Worm (Caenorhabditis elegans) whole organism, young adult: ENCODE results near the gene C50B8.5.

Experiments used
- C17E4.6 ChIP-seq: fragments of 200-800 bp; sonication (Bioruptor generic); IDR thresholded peaks from 2 replicates; pipeline ENCODE4 v1.3.6; 2022; ENCODE audit warnings: missing genetic modification reagents, missing genetic modification characterization, missing compliant biosample characterization
- D2030.7 ChIP-seq: fragments of 200-800 bp; sonication (Bioruptor generic); IDR thresholded peaks from 2 replicates; pipeline ENCODE4 v1.3.6; 2022; ENCODE audit warnings: missing genetic modification reagents, missing genetic modification characterization, missing compliant biosample characterization
- F33H1.4 ChIP-seq: fragments of 200-800 bp; sonication (Bioruptor generic); IDR thresholded peaks from 2 replicates; pipeline ENCODE4 v1.3.6; 2022; ENCODE audit warnings: missing genetic modification reagents, missing genetic modification characterization, missing compliant biosample characterization
- K11D2.4 ChIP-seq: fragments of 200-800 bp; sonication (Bioruptor generic); IDR thresholded peaks from 2 replicates; pipeline ENCODE4 v1.3.6; 2022; ENCODE audit warnings: missing genetic modification reagents, missing genetic modification characterization, missing compliant biosample characterization
- T07F8.4 ChIP-seq: sonication (generic microtip); optimal IDR thresholded peaks from 2 replicates; lab custom pipeline; 2016; ENCODE audit warnings: mild to moderate bottlenecking, missing genetic modification characterization, moderate library complexity, missing compliant biosample characterization
- T26A5.8 ChIP-seq: sonication (generic microtip); optimal IDR thresholded peaks from 2 replicates; lab custom pipeline; 2016; ENCODE audit warnings: missing genetic modification characterization, missing compliant biosample characterization
- Y53G8AR.9 ChIP-seq: fragments of 200-800 bp; sonication (Bioruptor generic); conservative IDR thresholded peaks from 2 replicates; pipeline ENCODE4 v1.3.6; 2022; ENCODE audit warnings: missing genetic modification reagents, missing genetic modification characterization, missing compliant biosample characterization
- Y95B8A.8 ChIP-seq: fragments of 200-800 bp; sonication (Bioruptor generic); IDR thresholded peaks from 2 replicates; pipeline ENCODE4 v1.3.6; 2022; ENCODE audit warnings: missing genetic modification reagents, missing genetic modification characterization, missing compliant biosample characterization
- attf-6 ChIP-seq: fragments of 200-800 bp; sonication (Bioruptor generic); IDR thresholded peaks from 2 replicates; pipeline ENCODE4 v1.3.6; 2022; ENCODE audit warnings: missing genetic modification reagents, missing genetic modification characterization, missing compliant biosample characterization
- bed-1 ChIP-seq: fragments of 200-800 bp; sonication (Bioruptor generic); IDR thresholded peaks from 2 replicates; pipeline ENCODE4 v1.3.6; 2022; ENCODE audit warnings: missing genetic modification reagents, missing genetic modification characterization, missing compliant biosample characterization
- cebp-2 ChIP-seq: fragments of 200-800 bp; sonication (Bioruptor generic); IDR thresholded peaks from 2 replicates; pipeline ENCODE4 v1.3.6; 2022; ENCODE audit warnings: missing genetic modification characterization, missing compliant biosample characterization
- ceh-40 ChIP-seq: fragments of 200-800 bp; sonication (Bioruptor generic); IDR thresholded peaks from 2 replicates; pipeline ENCODE4 v1.3.6; 2022; ENCODE audit warnings: missing genetic modification characterization, missing compliant biosample characterization
- dox-1 ChIP-seq: fragments of 200-800 bp; sonication (Bioruptor generic); IDR thresholded peaks from 2 replicates; pipeline ENCODE4 v1.3.6; 2022; ENCODE audit warnings: missing genetic modification reagents, missing genetic modification characterization, missing compliant biosample characterization
- ekl-4 ChIP-seq: fragments of 200-800 bp; sonication (Bioruptor generic); IDR thresholded peaks from 2 replicates; pipeline ENCODE4 v1.3.6; 2022; ENCODE audit warnings: missing genetic modification reagents, missing genetic modification characterization, missing compliant biosample characterization
- fkh-3 ChIP-seq: sonication (generic microtip); optimal IDR thresholded peaks from 2 replicates; lab custom pipeline; 2016; ENCODE audit warnings: mild to moderate bottlenecking, missing genetic modification characterization, missing compliant biosample characterization
- hmg-20 ChIP-seq: fragments of 200-800 bp; sonication (Bioruptor generic); IDR thresholded peaks from 2 replicates; pipeline ENCODE4 v1.3.6; 2022; ENCODE audit warnings: missing genetic modification reagents, missing genetic modification characterization, missing compliant biosample characterization
- lag-1 ChIP-seq: fragments of 200-800 bp; sonication (Bioruptor generic); IDR thresholded peaks from 2 replicates; pipeline ENCODE4 v1.3.6; 2022; ENCODE audit warnings: missing genetic modification reagents, missing genetic modification characterization, missing compliant biosample characterization
- let-526 ChIP-seq: fragments of 200-800 bp; sonication (Bioruptor generic); IDR thresholded peaks from 2 replicates; pipeline ENCODE4 v1.3.6; 2022; ENCODE audit warnings: missing genetic modification reagents, missing genetic modification characterization, missing compliant biosample characterization
- lir-1 ChIP-seq: fragments of 200-800 bp; sonication (Bioruptor generic); conservative IDR thresholded peaks from 2 replicates; pipeline ENCODE4 v1.3.6; 2022; ENCODE audit warnings: missing genetic modification reagents, missing genetic modification characterization, missing compliant biosample characterization
- madf-8 ChIP-seq: fragments of 200-800 bp; sonication (Bioruptor generic); conservative IDR thresholded peaks from 2 replicates; pipeline ENCODE4 v1.3.6; 2022; ENCODE audit warnings: missing genetic modification reagents, missing genetic modification characterization, missing compliant biosample characterization
- mcd-1 ChIP-seq: fragments of 200-800 bp; sonication (Bioruptor generic); IDR thresholded peaks from 2 replicates; pipeline ENCODE4 v1.3.6; 2022; ENCODE audit warnings: missing genetic modification reagents, missing genetic modification characterization, missing compliant biosample characterization
- nhr-80 ChIP-seq: sonication (generic microtip); optimal IDR thresholded peaks from 2 replicates; lab custom pipeline; 2016; ENCODE audit warnings: missing genetic modification characterization, missing compliant biosample characterization
- rcor-1 ChIP-seq: fragments of 200-800 bp; sonication (Bioruptor generic); IDR thresholded peaks from 2 replicates; pipeline ENCODE4 v1.3.6; 2022; ENCODE audit warnings: missing genetic modification reagents, missing genetic modification characterization, missing compliant biosample characterization
- rpc-1 ChIP-seq, 2 experiments: fragments of 150-350 bp in 1 of 2; sonication (generic microtip) in 1 of 2; optimal IDR thresholded peaks; 2 replicates each; lab custom pipeline; 2014 to 2018; ENCODE audit warnings: missing biosample characterization in 1 of 2, missing genetic modification characterization in 1 of 2, missing genetic modification reagents in 1 of 2, missing genotype in 1 of 2
- sea-2 ChIP-seq: fragments of 200-800 bp; sonication (Bioruptor generic); IDR thresholded peaks from 2 replicates; pipeline ENCODE4 v1.3.6; 2022; ENCODE audit warnings: missing genetic modification characterization, missing compliant biosample characterization
- snpc-1.3 ChIP-seq: sonication (generic microtip); optimal IDR thresholded peaks from 2 replicates; lab custom pipeline; 2017; ENCODE audit warnings: missing genetic modification characterization, mild to moderate bottlenecking, missing compliant biosample characterization, antibody characterized with exemption, moderate library complexity, missing genotype, missing genetic modification reagents; ENCODE audit not compliant: insufficient read depth
- snpc-3.4 ChIP-seq: sonication (generic microtip); optimal IDR thresholded peaks from 2 replicates; lab custom pipeline; 2017; ENCODE audit warnings: missing genetic modification characterization, mild to moderate bottlenecking, missing compliant biosample characterization, antibody characterized with exemption, moderate library complexity, missing genotype, missing genetic modification reagents
- snpc-4 ChIP-seq, 5 experiments: fragments of 150-350 bp in 1 of 5; sonication (generic microtip) in 4 of 5; optimal IDR thresholded peaks; 2 replicates each; lab custom pipeline; 2014 to 2018; ENCODE audit warnings: missing genetic modification characterization in 5 of 5, missing biosample characterization in 3 of 5, antibody characterized with exemption in 2 of 5, mild to moderate bottlenecking in 2 of 5, missing compliant biosample characterization in 2 of 5, missing genotype in 2 of 5, moderate library complexity in 2 of 5, missing genetic modification reagents in 1 of 5
- tbx-9 ChIP-seq: sonication (generic microtip); optimal IDR thresholded peaks from 2 replicates; lab custom pipeline; 2016; ENCODE audit warnings: borderline replicate concordance, missing genetic modification characterization, inconsistent platforms, missing compliant biosample characterization
- zfh-2 ChIP-seq: fragments of 200-800 bp; sonication (Bioruptor generic); conservative IDR thresholded peaks from 2 replicates; pipeline ENCODE4 v1.3.6; 2022; ENCODE audit warnings: missing genetic modification reagents, missing genetic modification characterization, missing compliant biosample characterization

Gene C50B8.5

ce11 chrV:13576828-13577227 lies 3.9 kb upstream of the C50B8.5 start:
- no peak for TF ChIP-seq rcor-1
- TF ChIP-seq nhr-80 = peak; percentile 17

ce11 chrV:13577463-13577862 lies 3.3 kb upstream of the C50B8.5 start:
- TF ChIP-seq nhr-80 = peak; percentile 75
- no peak for TF ChIP-seq lag-1 (GFP tag; lab: Robert Waterston, UW)

DNA sequence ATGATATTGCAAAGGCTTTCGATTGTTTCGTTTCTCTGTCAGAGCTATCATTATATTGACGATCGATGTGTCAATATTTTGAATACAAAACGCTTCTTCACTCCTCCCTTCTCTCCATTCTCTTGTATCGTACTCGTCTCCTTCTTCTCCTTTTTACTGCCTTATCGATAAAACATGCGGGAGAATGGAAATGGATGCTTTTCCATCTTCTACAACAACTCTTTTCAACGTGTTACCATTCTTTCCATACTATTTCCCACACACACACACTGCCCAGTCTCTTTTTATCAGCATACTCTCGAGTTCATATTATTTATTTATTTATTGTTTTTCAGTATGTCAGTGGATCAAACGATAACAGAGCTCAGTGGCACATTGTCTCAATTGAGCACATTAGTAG lies 2.1 kb upstream of the C50B8.5 start, which contains the start of gene C50B8.6:
C50B8.6 (plus strand) TSS at position 336 of the 400 bp plus-strand sequence.
- TF ChIP-seq nhr-80 = peak; percentile 82
- TF ChIP-seq fkh-3 = no peak

DNA sequence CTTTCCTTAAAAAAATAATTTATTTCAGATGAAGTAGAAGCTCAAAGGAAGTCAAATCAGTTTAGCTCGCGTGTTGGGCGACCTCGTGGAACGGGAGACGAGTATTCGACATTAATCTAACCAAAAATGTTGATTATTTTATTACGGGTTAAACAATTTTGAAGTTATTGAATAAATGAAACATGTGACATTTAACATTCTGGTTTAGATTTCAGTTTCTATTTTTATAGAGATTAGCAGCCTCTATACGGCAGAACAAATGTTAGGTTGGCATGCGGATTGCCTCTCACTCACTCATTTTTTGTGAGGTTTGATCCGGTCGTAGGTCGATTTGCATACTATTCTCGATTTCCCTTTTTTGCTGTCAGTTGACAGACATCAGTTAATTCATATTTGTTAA lies 3.7 kb downstream of the C50B8.5 start, which contains the start of gene F53F4.1:
F53F4.1 (plus strand) TSS at position 301 of the 400 bp plus-strand sequence.
- no peak for TF ChIP-seq zfh-2 (GFP tag; lab: Robert Waterston, UW)
- TF ChIP-seq snpc-3.4 = no peak
- no peak for TF ChIP-seq nhr-80
- no peak for TF ChIP-seq madf-8 (GFP tag; lab: Robert Waterston, UW)
- TF ChIP-seq fkh-3 = no peak
- TF ChIP-seq T07F8.4 (tag; lab: Kevin White, UChicago) = no peak
- no peak for TF ChIP-seq tbx-9
- no peak for TF ChIP-seq lir-1 (GFP tag; lab: Robert Waterston, UW)
- no peak for TF ChIP-seq ekl-4 (GFP tag; lab: Robert Waterston, UW)
- no peak for TF ChIP-seq dox-1
- TF ChIP-seq snpc-1.3 (tag; lab: Kevin White, UChicago) = no peak
- no peak for TF ChIP-seq D2030.7 (GFP tag; lab: Robert Waterston, UW)
- TF ChIP-seq K11D2.4 (GFP tag; lab: Robert Waterston, UW) = no peak
- TF ChIP-seq ceh-40 (GFP tag; lab: Robert Waterston, UW) = no peak
- TF ChIP-seq let-526 (GFP tag; lab: Robert Waterston, UW) = no peak
- no peak for TF ChIP-seq Y95B8A.8 (GFP tag; lab: Robert Waterston, UW)
- TF ChIP-seq, all 124 proteins: peak for 0

DNA sequence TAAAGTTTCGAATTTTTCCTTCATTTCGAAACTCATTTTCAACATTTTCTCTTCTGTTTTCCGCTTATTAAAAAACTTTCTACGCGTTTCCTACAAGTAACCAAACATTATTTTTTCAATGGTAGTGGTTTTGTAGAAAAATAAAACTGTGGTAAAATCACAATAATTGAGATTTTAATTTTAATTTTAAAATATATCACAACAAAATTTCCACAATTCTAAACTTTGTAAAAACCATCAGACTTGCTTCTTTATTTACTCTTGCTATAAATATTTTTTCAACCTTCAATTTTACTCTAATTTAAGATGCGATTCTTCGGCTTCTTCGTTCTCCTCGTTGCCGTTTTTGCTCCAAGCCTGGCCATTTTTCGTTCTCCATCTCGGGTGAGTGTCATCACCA lies 7.1 kb downstream of the C50B8.5 start, which contains the start of gene F53F4.17:
F53F4.17 (plus strand) TSS at position 301 of the 400 bp plus-strand sequence.
- no peak for TF ChIP-seq hmg-20

ce11 chrV:13589494-13590176 lies 8.9 kb downstream of the C50B8.5 start, which contains the start of the genes F53F4.2 and F53F4.18:
Gene F53F4.2 (minus strand): TSS chrV:13589594.
Gene F53F4.18 (plus strand): TSS chrV:13590126.
- TF ChIP-seq let-526 (GFP tag; lab: Robert Waterston, UW) (no peak), mcd-1 (GFP tag; lab: Robert Waterston, UW) (no peak), F33H1.4 (GFP tag; lab: Robert Waterston, UW) (no peak), C17E4.6 (GFP tag; lab: Robert Waterston, UW) (no peak), cebp-2 (no peak), sea-2 (no peak), bed-1 (no peak), snpc-4 (GFP tag; optimal IDR thresholded peaks at IDR 0.05; lab: Kevin White, UChicago) (no peak), snpc-4 (tag; optimal IDR thresholded peaks at IDR 0.05; lab: Kevin White, UChicago) (no peak), T26A5.8 (no peak), attf-6 (no peak), Y53G8AR.9 (GFP tag; lab: Robert Waterston, UW) (no peak), rpc-1 (optimal IDR thresholded peaks at IDR 0.05; lab: Kevin White, UChicago) (no peak), rpc-1 (tag; optimal IDR thresholded peaks at IDR 0.05; lab: Kevin White, UChicago) (no peak)
